Worm (Caenorhabditis elegans) whole organism, L4 larva: ENCODE data around the gene K10D11.2.

ENCODE experiments used
- attf-4 ChIP-seq: sonication (generic microtip); optimal IDR thresholded peaks from 3 replicates; lab custom pipeline; 2017; ENCODE audit warnings: missing biosample characterization, missing genetic modification characterization
- fos-1 ChIP-seq: fragments of 150-350 bp; optimal IDR thresholded peaks from 2 replicates; lab custom pipeline; 2014; ENCODE audit warnings: missing biosample characterization, missing genetic modification characterization
- jun-1 ChIP-seq: fragments of 150-350 bp; optimal IDR thresholded peaks from 2 replicates; lab custom pipeline; 2014; ENCODE audit warnings: missing biosample characterization, missing genetic modification reagents, missing genetic modification characterization
- lsy-2 ChIP-seq, 2 experiments: fragments of 150-350 bp in 1 of 2; sonication (generic microtip) in 1 of 2; optimal IDR thresholded peaks; 2 replicates each; lab custom pipeline; 2014 to 2017; ENCODE audit warnings: missing biosample characterization in 2 of 2, missing genetic modification characterization in 2 of 2
- zip-2 ChIP-seq: fragments of 150-350 bp; optimal IDR thresholded peaks from 2 replicates; lab custom pipeline; 2014; ENCODE audit warnings: missing biosample characterization, missing genetic modification characterization

ce11 chrIV:12942633-12943032 is 36.2 kb upstream of the K10D11.2 start, which contains the start of gene dct-19:
- TF ChIP-seq fos-1 = no peak
- no peak for TF ChIP-seq jun-1 (tag; lab: Kevin White, UChicago)
- TF ChIP-seq zip-2 = no peak
- no peak for TF ChIP-seq lsy-2 (tag; optimal IDR thresholded peaks at IDR 0.05; lab: Kevin White, UChicago)
- TF ChIP-seq attf-4 (tag; lab: Kevin White, UChicago) = no peak
